Worm (Caenorhabditis elegans) whole organism, L3 larva: ENCODE data around the gene F57A8.6.

Experiments used
- R02D3.7 ChIP-seq: fragments of 150-350 bp; optimal IDR thresholded peaks from 2 replicates; lab custom pipeline; 2014; ENCODE audit warnings: missing biosample characterization, missing genetic modification characterization
- ZK546.5 ChIP-seq: sonication (generic microtip); optimal IDR thresholded peaks from 2 replicates; lab custom pipeline; 2017; ENCODE audit warnings: missing biosample characterization, missing genetic modification characterization
- aly-2 ChIP-seq: fragments of 150-350 bp; optimal IDR thresholded peaks from 2 replicates; lab custom pipeline; 2014; ENCODE audit warnings: missing biosample characterization, missing genetic modification characterization
- ama-1 ChIP-seq: fragments of 150-350 bp; optimal IDR thresholded peaks from 2 replicates; lab custom pipeline; 2018
- ceh-16 ChIP-seq: sonication (generic microtip); optimal IDR thresholded peaks from 2 replicates; lab custom pipeline; 2017; ENCODE audit warnings: missing biosample characterization, missing genetic modification characterization
- ceh-28 ChIP-seq: fragments of 150-350 bp; optimal IDR thresholded peaks from 2 replicates; lab custom pipeline; 2014; ENCODE audit warnings: missing biosample characterization, missing genetic modification reagents, missing genetic modification characterization
- ceh-82 ChIP-seq: fragments of 150-350 bp; optimal IDR thresholded peaks from 2 replicates; lab custom pipeline; 2014; ENCODE audit warnings: missing biosample characterization, missing genetic modification characterization
- ceh-9 ChIP-seq: sonication (generic microtip); optimal IDR thresholded peaks from 2 replicates; lab custom pipeline; 2018; ENCODE audit warnings: missing biosample characterization, missing genetic modification characterization
- daf-12 ChIP-seq: fragments of 150-350 bp; optimal IDR thresholded peaks from 2 replicates; lab custom pipeline; 2014; ENCODE audit warnings: missing biosample characterization, missing genetic modification reagents, missing genetic modification characterization
- egl-27 ChIP-seq: sonication (generic microtip); optimal IDR thresholded peaks from 4 replicates; lab custom pipeline; 2017; ENCODE audit warnings: missing biosample characterization, missing genetic modification reagents, missing genetic modification characterization
- egl-5 ChIP-seq: fragments of 150-350 bp; optimal IDR thresholded peaks from 2 replicates; lab custom pipeline; 2017; ENCODE audit warnings: missing biosample characterization, missing genetic modification reagents, missing genetic modification characterization, inconsistent platforms
- elt-1 ChIP-seq: fragments of 150-350 bp; optimal IDR thresholded peaks from 2 replicates; lab custom pipeline; 2014; ENCODE audit warnings: missing biosample characterization, missing genetic modification characterization
- elt-2 ChIP-seq: sonication (generic microtip); optimal IDR thresholded peaks from 2 replicates; lab custom pipeline; 2016; ENCODE audit warnings: missing genetic modification reagents, mild to moderate bottlenecking, missing genetic modification characterization, missing compliant biosample characterization
- elt-3 ChIP-seq, 3 experiments: fragments of 150-350 bp in 1 of 3; sonication (generic microtip) in 2 of 3; optimal IDR thresholded peaks; 2 replicates in 2 of 3; 4 replicates in 1 of 3; lab custom pipeline; 2014 to 2017; ENCODE audit warnings: missing biosample characterization in 3 of 3, missing genetic modification characterization in 3 of 3
- eor-1 ChIP-seq, 2 experiments: fragments of 150-350 bp; optimal IDR thresholded peaks; 2 replicates each; lab custom pipeline; 2014 to 2018; ENCODE audit warnings: missing biosample characterization in 2 of 2, missing genetic modification characterization in 2 of 2
- fkh-10 ChIP-seq: sonication (generic microtip); optimal IDR thresholded peaks from 2 replicates; lab custom pipeline; 2017; ENCODE audit warnings: missing biosample characterization, missing genetic modification reagents, missing genetic modification characterization
- fkh-2 ChIP-seq: fragments of 150-350 bp; optimal IDR thresholded peaks from 2 replicates; lab custom pipeline; 2014; ENCODE audit warnings: missing biosample characterization, missing genetic modification reagents, missing genetic modification characterization
- fos-1 ChIP-seq: fragments of 150-350 bp; optimal IDR thresholded peaks from 2 replicates; lab custom pipeline; 2014; ENCODE audit warnings: missing biosample characterization, missing genetic modification characterization
- hmg-11 ChIP-seq: sonication (generic microtip); optimal IDR thresholded peaks from 2 replicates; lab custom pipeline; 2016; ENCODE audit warnings: missing genetic modification characterization, missing compliant biosample characterization
- jun-1 ChIP-seq: fragments of 150-350 bp; optimal IDR thresholded peaks from 2 replicates; lab custom pipeline; 2014; ENCODE audit warnings: missing biosample characterization, missing genetic modification reagents, missing genetic modification characterization
- lin-15B ChIP-seq: fragments of 150-350 bp; optimal IDR thresholded peaks from 2 replicates; lab custom pipeline; 2014; ENCODE audit warnings: missing biosample characterization, missing genetic modification characterization
- lin-39 ChIP-seq: fragments of 150-350 bp; optimal IDR thresholded peaks from 2 replicates; lab custom pipeline; 2018; ENCODE audit warnings: missing biosample characterization, missing genetic modification reagents, missing genetic modification characterization
- lsy-12 ChIP-seq: sonication (generic microtip); optimal IDR thresholded peaks from 2 replicates; lab custom pipeline; 2016; ENCODE audit warnings: mild to moderate bottlenecking, missing genetic modification characterization, missing compliant biosample characterization
- mdl-1 ChIP-seq: fragments of 150-350 bp; optimal IDR thresholded peaks from 2 replicates; lab custom pipeline; 2014; ENCODE audit warnings: missing biosample characterization, missing genetic modification characterization
- mml-1 ChIP-seq: fragments of 150-350 bp; sonication (generic microtip); optimal IDR thresholded peaks from 3 replicates; lab custom pipeline; 2014; ENCODE audit warnings: missing biosample characterization, missing genetic modification characterization
- nfya-1 ChIP-seq: sonication (generic microtip); optimal IDR thresholded peaks from 2 replicates; lab custom pipeline; 2017; ENCODE audit warnings: missing genetic modification characterization, mild to moderate bottlenecking, missing compliant biosample characterization, antibody characterized with exemption, moderate library complexity; ENCODE audit not compliant: insufficient read depth
- nhr-11 ChIP-seq: fragments of 150-350 bp; optimal IDR thresholded peaks from 2 replicates; lab custom pipeline; 2014; ENCODE audit warnings: missing biosample characterization, missing genetic modification characterization
- nhr-12 ChIP-seq: fragments of 150-350 bp; optimal IDR thresholded peaks from 2 replicates; lab custom pipeline; 2014; ENCODE audit warnings: missing biosample characterization, missing genetic modification characterization
- nhr-23 ChIP-seq: fragments of 150-350 bp; optimal IDR thresholded peaks from 2 replicates; lab custom pipeline; 2014; ENCODE audit warnings: missing biosample characterization, missing genetic modification reagents, missing genetic modification characterization
- nhr-237 ChIP-seq: fragments of 150-350 bp; optimal IDR thresholded peaks from 2 replicates; lab custom pipeline; 2014; ENCODE audit warnings: missing biosample characterization, missing genetic modification characterization
- nhr-25 ChIP-seq: sonication (generic microtip); optimal IDR thresholded peaks from 2 replicates; lab custom pipeline; 2017; ENCODE audit warnings: missing biosample characterization, missing genetic modification characterization
- nhr-28 ChIP-seq: fragments of 150-350 bp; optimal IDR thresholded peaks from 2 replicates; lab custom pipeline; 2014; ENCODE audit warnings: missing biosample characterization, missing genetic modification characterization
- nhr-43 ChIP-seq: sonication (generic microtip); optimal IDR thresholded peaks from 2 replicates; lab custom pipeline; 2016; ENCODE audit warnings: mild to moderate bottlenecking, missing genetic modification characterization, missing compliant biosample characterization; ENCODE audit not compliant: poor library complexity, severe bottlenecking
- nhr-67 ChIP-seq: fragments of 150-350 bp; optimal IDR thresholded peaks from 2 replicates; lab custom pipeline; 2014; ENCODE audit warnings: missing biosample characterization, missing genetic modification characterization
- nhr-76 ChIP-seq: fragments of 150-350 bp; sonication (generic microtip); optimal IDR thresholded peaks from 5 replicates; lab custom pipeline; 2014; ENCODE audit warnings: missing biosample characterization, missing genetic modification characterization
- nhr-77 ChIP-seq: fragments of 150-350 bp; optimal IDR thresholded peaks from 2 replicates; lab custom pipeline; 2014; ENCODE audit warnings: missing biosample characterization, missing genetic modification characterization
- pha-4 ChIP-seq: fragments of 150-350 bp; optimal IDR thresholded peaks from 2 replicates; lab custom pipeline; 2014; ENCODE audit warnings: missing biosample characterization, missing genetic modification reagents, missing genetic modification characterization
- pqm-1 ChIP-seq: fragments of 150-350 bp; optimal IDR thresholded peaks from 2 replicates; lab custom pipeline; 2017; ENCODE audit warnings: missing biosample characterization, missing genetic modification characterization, inconsistent platforms
- sea-2 ChIP-seq: fragments of 150-350 bp; sonication (generic microtip); optimal IDR thresholded peaks from 4 replicates; lab custom pipeline; 2014; ENCODE audit warnings: missing biosample characterization, missing genetic modification reagents, missing genetic modification characterization
- skn-1 ChIP-seq: fragments of 150-350 bp; optimal IDR thresholded peaks from 2 replicates; lab custom pipeline; 2014; ENCODE audit warnings: missing biosample characterization, missing genetic modification characterization
- snpc-4 ChIP-seq: fragments of 150-350 bp; optimal IDR thresholded peaks from 2 replicates; lab custom pipeline; 2014; ENCODE audit warnings: missing biosample characterization, missing genetic modification characterization
- tbx-2 ChIP-seq: sonication (generic microtip); optimal IDR thresholded peaks from 2 replicates; lab custom pipeline; 2016; ENCODE audit warnings: mild to moderate bottlenecking, missing genetic modification characterization, missing compliant biosample characterization
- unc-39 ChIP-seq: sonication (generic microtip); optimal IDR thresholded peaks from 4 replicates; lab custom pipeline; 2017; ENCODE audit warnings: missing biosample characterization, missing genetic modification characterization
- unc-62 ChIP-seq: fragments of 150-350 bp; sonication (generic microtip); optimal IDR thresholded peaks from 4 replicates; lab custom pipeline; 2014; ENCODE audit warnings: missing biosample characterization, missing genetic modification reagents, missing genetic modification characterization
- zag-1 ChIP-seq: fragments of 150-350 bp; optimal IDR thresholded peaks from 2 replicates; lab custom pipeline; 2014; ENCODE audit warnings: missing biosample characterization, missing genetic modification characterization
- ztf-11 ChIP-seq: fragments of 150-350 bp; optimal IDR thresholded peaks from 2 replicates; lab custom pipeline; 2014; ENCODE audit warnings: missing biosample characterization, missing genetic modification characterization
- ztf-4 ChIP-seq: fragments of 150-350 bp; optimal IDR thresholded peaks from 2 replicates; lab custom pipeline; 2014; ENCODE audit warnings: missing biosample characterization, missing genetic modification characterization

The F57A8.6 gene

ce11 chrV:10043234-10043796, 30.4 kb downstream of the F57A8.6 start, which contains the start of gene T06E8.8 (continued):
- TF ChIP-seq nhr-67 (no peak), nhr-77 (tag; lab: Kevin White, UChicago) (no peak), lin-39 (peak; percentile 52), elt-1 (no peak), fkh-2 (tag; lab: Kevin White, UChicago) (no peak), snpc-4 (tag; lab: Kevin White, UChicago) (peak; percentile 26), ZK546.5 (tag; lab: Kevin White, UChicago) (no peak), skn-1 (no peak), hmg-11 (tag; lab: Kevin White, UChicago) (peak; percentile 39), ama-1 (no peak), pqm-1 (tag; lab: Kevin White, UChicago) (no peak), daf-12 (no peak), lin-15B (tag; lab: Kevin White, UChicago) (no peak), fos-1 (tag; lab: Kevin White, UChicago) (no peak), jun-1 (peak; percentile 65), elt-3 (tag; optimal IDR thresholded peaks at IDR 0.05; lab: Kevin White, UChicago) (peak in 1 of 3 experiments; percentile 2), pha-4 (tag; lab: Kevin White, UChicago) (peak; percentile 89)

ce11 chrV:10042254-10042653, 31.4 kb downstream of the F57A8.6 start:
- TF ChIP-seq zag-1 (tag; lab: Kevin White, UChicago) (no peak), hmg-11 (tag; lab: Kevin White, UChicago) (peak; percentile 22), fos-1 (tag; lab: Kevin White, UChicago) (no peak), lsy-12 (tag; lab: Kevin White, UChicago) (peak; percentile 1), nhr-237 (tag; lab: Kevin White, UChicago) (no peak), nhr-77 (tag; lab: Kevin White, UChicago) (no peak), fkh-2 (tag; lab: Kevin White, UChicago) (no peak), nhr-43 (tag; lab: Kevin White, UChicago) (no peak), ceh-82 (tag; lab: Kevin White, UChicago) (no peak), pqm-1 (tag; lab: Kevin White, UChicago) (peak; percentile 55), nhr-11 (no peak), nhr-25 (tag; lab: Kevin White, UChicago) (peak; percentile 65), eor-1 (tag; optimal IDR thresholded peaks at IDR 0.05; lab: Kevin White, UChicago) (no peak), ztf-11 (tag; lab: Kevin White, UChicago) (no peak), aly-2 (tag; lab: Kevin White, UChicago) (no peak), unc-62 (GFP tag; lab: Kevin White, UChicago) (peak; percentile 21), ceh-16 (no peak), lin-39 (peak; percentile 72), R02D3.7 (peak; percentile 43), pha-4 (tag; lab: Kevin White, UChicago) (peak; percentile 84), fkh-10 (GFP tag; lab: Kevin White, UChicago) (no peak), ama-1 (no peak), tbx-2 (peak; percentile 38), nhr-23 (tag; lab: Kevin White, UChicago) (peak; percentile 17), nhr-28 (tag; lab: Kevin White, UChicago) (no peak), jun-1 (no peak), ceh-28 (tag; lab: Kevin White, UChicago) (peak; percentile 68), mdl-1 (no peak), elt-2 (tag; lab: Kevin White, UChicago) (peak; percentile 34), snpc-4 (tag; lab: Kevin White, UChicago) (peak; percentile 34), unc-39 (tag; lab: Kevin White, UChicago) (no peak), elt-1 (no peak), nhr-67 (no peak), lin-15B (tag; lab: Kevin White, UChicago) (peak; percentile 45), ztf-4 (no peak), ceh-9 (tag; lab: Kevin White, UChicago) (no peak), sea-2 (GFP tag; lab: Kevin White, UChicago) (no peak), nhr-12 (tag; lab: Kevin White, UChicago) (no peak), nhr-76 (tag; lab: Kevin White, UChicago) (no peak), skn-1 (no peak), daf-12 (no peak), egl-5 (tag; lab: Kevin White, UChicago) (peak; percentile 66), ZK546.5 (tag; lab: Kevin White, UChicago) (no peak), nfya-1 (peak; percentile 94), mml-1 (tag; lab: Kevin White, UChicago) (no peak), elt-3 (tag; optimal IDR thresholded peaks at IDR 0.05; lab: Kevin White, UChicago) (no peak), egl-27 (tag; lab: Kevin White, UChicago) (no peak)
- TF ChIP-seq, all 47 proteins: peak for 16
